Worm (Caenorhabditis elegans): Measurements from ENCODE around the gene D2096.13.

DNA sequence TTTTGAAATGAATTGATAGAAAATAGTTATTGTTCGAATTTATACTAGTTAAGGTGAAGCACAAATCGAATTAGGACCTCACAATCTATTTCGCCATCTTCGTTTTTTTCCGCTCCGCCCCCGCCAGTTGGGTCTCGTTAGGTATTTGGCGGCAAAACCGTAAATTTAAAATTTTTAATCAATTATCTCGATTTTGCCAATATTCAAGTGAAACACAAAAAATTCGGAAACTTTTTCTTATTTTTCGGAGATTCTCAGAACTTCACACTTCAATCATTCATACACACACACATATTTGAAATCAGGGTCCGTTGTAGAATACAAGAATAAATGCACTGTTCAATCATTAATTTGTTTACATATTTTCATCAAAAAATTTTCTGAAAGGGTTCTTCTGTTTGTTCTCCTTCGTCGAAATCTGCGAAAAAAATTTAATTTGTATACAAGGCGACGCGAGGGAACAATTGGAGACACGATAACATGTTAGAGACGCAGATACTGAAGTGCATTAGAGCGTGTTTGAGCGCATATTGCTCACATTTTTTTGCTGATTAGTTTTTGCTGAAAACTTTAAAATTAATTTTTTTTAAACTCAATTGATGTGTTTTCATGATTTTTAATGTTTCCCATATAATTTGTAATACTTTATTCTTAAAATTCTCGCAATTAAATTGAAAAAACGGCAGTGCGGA is 1.5 kb upstream of the D2096.13 start, which contains the start of gene D2096.5:
- TF ChIP-seq mdl-1 (tag; optimal IDR thresholded peaks at IDR 0.05) (no peak), pqm-1 (tag; optimal IDR thresholded peaks at IDR 0.05) (no peak), dve-1 (tag; optimal IDR thresholded peaks at IDR 0.05; ENCODE audit: insufficient read depth) (no peak), daf-12 (tag; optimal IDR thresholded peaks at IDR 0.05) (no peak), ztf-11 (tag; optimal IDR thresholded peaks at IDR 0.05) (no peak), unc-130 (GFP tag; optimal IDR thresholded peaks at IDR 0.05) (no peak), nhr-48 (tag; optimal IDR thresholded peaks at IDR 0.05) (no peak), nhr-42 (GFP tag; IDR thresholded peaks at IDR 0.05) (no peak), ceh-28 (tag; optimal IDR thresholded peaks at IDR 0.05) (no peak), ama-1 (optimal IDR thresholded peaks at IDR 0.05) (no peak), R02D3.7 (tag; optimal IDR thresholded peaks at IDR 0.05) (no peak)
